Fruit fly (Drosophila melanogaster): ENCODE data around the gene CG12746.

CG12746 gene

DNA sequence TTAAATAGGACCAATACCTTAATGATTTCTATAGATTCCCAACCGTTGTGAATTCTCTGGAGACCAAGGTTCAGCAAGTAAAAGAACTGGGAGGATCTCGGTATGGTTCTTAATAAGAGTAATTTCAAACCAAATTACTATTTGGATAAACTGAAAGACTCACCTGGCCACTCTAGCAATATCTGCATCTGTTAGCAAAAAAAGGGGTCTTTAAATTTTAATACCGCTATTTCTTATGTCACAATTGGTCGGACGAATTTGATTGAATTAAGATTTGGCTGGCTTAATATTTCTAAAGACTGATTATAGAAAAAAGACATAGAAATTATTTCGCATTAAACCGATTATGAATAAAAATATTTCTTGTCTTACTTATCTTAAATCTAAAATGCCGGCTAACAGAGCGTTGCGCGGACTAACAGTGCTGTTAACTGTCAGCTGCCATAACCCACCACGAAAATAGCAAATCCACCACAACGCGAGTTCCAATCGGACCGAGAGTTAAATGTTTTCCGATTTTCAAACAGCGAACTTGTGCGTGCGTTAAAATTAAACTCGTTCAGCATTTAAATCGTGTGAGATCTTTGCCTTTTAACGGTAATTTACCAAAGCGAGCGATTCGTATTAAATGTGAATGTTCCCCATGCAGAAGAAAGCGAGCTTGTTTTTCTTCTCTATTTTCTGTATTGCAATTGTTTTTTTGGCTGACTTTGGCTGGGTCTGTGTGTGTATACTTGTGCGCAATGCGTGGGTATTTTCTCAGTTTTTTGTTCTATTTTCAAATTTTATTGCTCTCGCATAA is 6.2 kb downstream of the CG12746 start, which contains the start of gene CRMP (continued):
- TF ChIP-seq ranshi (GFP tag; IDR thresholded peaks at IDR 0.05) (no peak), CG11695 (GFP tag; IDR thresholded peaks at IDR 0.05) (no peak), Lhr (GFP tag; optimal IDR thresholded peaks at IDR 0.05) (no peak), gem (tag; optimal IDR thresholded peaks at IDR 0.05) (no peak), gcm2 (GFP tag; optimal IDR thresholded peaks at IDR 0.05) (no peak), CG6272 (GFP tag; IDR thresholded peaks at IDR 0.05) (no peak), CG10431 (GFP tag; optimal IDR thresholded peaks at IDR 0.05) (no peak), Elba2 (GFP tag; optimal IDR thresholded peaks at IDR 0.05) (no peak), CG6175 (GFP tag; IDR thresholded peaks at IDR 0.05) (no peak), fu2 (GFP tag; optimal IDR thresholded peaks at IDR 0.05) (no peak), CG18011 (GFP tag; optimal IDR thresholded peaks at IDR 0.05) (peak; percentile 88), Oli (tag; optimal IDR thresholded peaks at IDR 0.05) (no peak), MBD-R2 (GFP tag; IDR thresholded peaks at IDR 0.05) (no peak), CG32772 (GFP tag; IDR thresholded peaks at IDR 0.05) (no peak), sens (GFP tag) (peak; percentile 7), sug (tag; optimal IDR thresholded peaks at IDR 0.05) (no peak), Hsf (GFP tag; optimal IDR thresholded peaks at IDR 0.05) (no peak), Dll (GFP tag; IDR thresholded peaks at IDR 0.05; ENCODE audit: partially characterized antibody) (peak; percentile 49; the same call in 1 of the 4 replicates), so (GFP tag; IDR thresholded peaks at IDR 0.05) (no peak), CG7745 (tag; optimal IDR thresholded peaks at IDR 0.05) (no peak), h (optimal IDR thresholded peaks at IDR 0.05) (no peak), CG12236 (GFP tag; optimal IDR thresholded peaks at IDR 0.05) (no peak), CG33213 (GFP tag; optimal IDR thresholded peaks at IDR 0.05) (no peak), Abd-B (GFP tag; optimal IDR thresholded peaks at IDR 0.05) (no peak), CG12299 (tag; optimal IDR thresholded peaks at IDR 0.05) (no peak), CG6791 (GFP tag; IDR thresholded peaks at IDR 0.05; ENCODE audit: partially characterized antibody) (no peak), ssp (GFP tag; IDR thresholded peaks at IDR 0.05) (no peak), tx (GFP tag; optimal IDR thresholded peaks at IDR 0.05) (no peak), CG31441 (GFP tag; IDR thresholded peaks at IDR 0.05) (no peak), Asciz (GFP tag; optimal IDR thresholded peaks at IDR 0.05) (peak; percentile 4), Ssrp (tag; optimal IDR thresholded peaks at IDR 0.05) (no peak), CG8924 (tag; optimal IDR thresholded peaks at IDR 0.05) (peak; percentile 15), ATbp (GFP tag; optimal IDR thresholded peaks at IDR 0.05) (no peak), CG2875 (GFP tag; optimal IDR thresholded peaks at IDR 0.05) (no peak), Xbp1 (GFP tag; optimal IDR thresholded peaks at IDR 0.05) (no peak), CG10321 (GFP tag; IDR thresholded peaks at IDR 0.05) (no peak), CG34422 (GFP tag; IDR thresholded peaks at IDR 0.05) (no peak), CG10959 (GFP tag; IDR thresholded peaks at IDR 0.05) (no peak), CG17912 (GFP tag; optimal IDR thresholded peaks at IDR 0.05) (no peak), CG7357 (GFP tag; IDR thresholded peaks at IDR 0.05) (no peak), tup (GFP tag; optimal IDR thresholded peaks at IDR 0.05) (no peak), CG13424 (tag; optimal IDR thresholded peaks at IDR 0.05) (no peak), croc (GFP tag; conservative IDR thresholded peaks at IDR 0.05) (no peak), row (GFP tag; IDR thresholded peaks at IDR 0.05) (no peak), CG15011 (GFP tag; optimal IDR thresholded peaks at IDR 0.05) (no peak), NK7.1 (GFP tag; optimal IDR thresholded peaks at IDR 0.05) (no peak), Sry-β (GFP tag; optimal IDR thresholded peaks at IDR 0.05) (no peak), Trl (optimal IDR thresholded peaks at IDR 0.05) (no peak), Trl (GFP tag; optimal IDR thresholded peaks at IDR 0.05) (no peak), lov (optimal IDR thresholded peaks at IDR 0.05) (no peak), lov (GFP tag; IDR thresholded peaks at IDR 0.05) (no peak)

All from whole organism, embryonic.